Worm (Caenorhabditis elegans): ENCODE results near the gene ZC404.1.

Gene ZC404.1

ce11 chrV:6842437-6842836 is 48.4 kb downstream of the ZC404.1 start, which contains the start of gene T15B7.1:
Gene T15B7.1 (plus strand): TSS chrV:6842737.
- TF ChIP-seq ceh-82 (tag; optimal IDR thresholded peaks at IDR 0.05): no peak

Measured in whole organism, L4 larva.